Worm (Caenorhabditis elegans): ENCODE data around the gene neg-1.

DNA sequence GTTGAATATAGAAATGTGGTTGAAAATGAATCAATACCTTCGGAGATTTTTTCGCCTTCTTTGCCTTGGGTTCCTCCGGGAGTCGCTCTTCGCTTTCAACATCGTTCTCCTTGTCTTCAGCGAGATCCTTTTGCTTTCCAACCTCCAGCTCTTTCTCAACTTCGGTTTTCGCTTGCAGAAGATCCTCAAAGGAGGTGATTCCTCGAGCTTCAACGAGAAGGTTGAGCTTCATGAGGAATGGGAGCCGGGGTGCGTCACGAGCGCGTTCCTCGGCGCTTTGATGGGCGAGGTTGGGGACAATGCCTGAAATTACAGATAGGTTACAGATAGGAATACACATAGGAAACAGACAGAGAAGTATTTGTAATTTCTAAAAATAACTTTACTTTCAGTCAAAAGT is 24.2 kb upstream of the neg-1 start:
- no peak for TF ChIP-seq ceh-31 (tag; optimal IDR thresholded peaks at IDR 0.05)
- no peak for TF ChIP-seq ceh-19 (GFP tag; optimal IDR thresholded peaks at IDR 0.05)
- TF ChIP-seq rnt-1 (tag; optimal IDR thresholded peaks at IDR 0.05): no peak
- TF ChIP-seq ceh-30 (tag; optimal IDR thresholded peaks at IDR 0.05): no peak
- no peak for TF ChIP-seq hlh-30 (tag; optimal IDR thresholded peaks at IDR 0.05; ENCODE audit: insufficient read depth)
- no peak for TF ChIP-seq fkh-10 (GFP tag; optimal IDR thresholded peaks at IDR 0.05)
- no peak for TF ChIP-seq che-1 (tag; optimal IDR thresholded peaks at IDR 0.05)
- TF ChIP-seq hlh-6 (tag; optimal IDR thresholded peaks at IDR 0.05): no peak
- no peak for TF ChIP-seq dmd-4 (tag; optimal IDR thresholded peaks at IDR 0.05; ENCODE audit: borderline replicate concordance)
- no peak for TF ChIP-seq nhr-11 (tag; optimal IDR thresholded peaks at IDR 0.05)

Measured in whole organism, late embryonic.